Worm (Caenorhabditis elegans) whole organism, L1 larva: ENCODE results near the gene div-1.

Experiments used
- C04F5.9 ChIP-seq: sonication (generic microtip); optimal IDR thresholded peaks from 2 replicates; lab custom pipeline; 2016; ENCODE audit warnings: missing genetic modification characterization, missing compliant biosample characterization
- C16A3.4 ChIP-seq: fragments of 150-350 bp; optimal IDR thresholded peaks from 2 replicates; lab custom pipeline; 2014; ENCODE audit warnings: missing biosample characterization, missing genetic modification characterization
- aha-1 ChIP-seq: fragments of 150-350 bp; optimal IDR thresholded peaks from 2 replicates; lab custom pipeline; 2014; ENCODE audit warnings: missing biosample characterization, missing genetic modification characterization
- aly-2 ChIP-seq: fragments of 150-350 bp; optimal IDR thresholded peaks from 2 replicates; lab custom pipeline; 2014; ENCODE audit warnings: missing biosample characterization, missing genetic modification characterization
- ama-1 ChIP-seq: fragments of 150-350 bp; optimal IDR thresholded peaks from 2 replicates; lab custom pipeline; 2014
- ceh-8 ChIP-seq: fragments of 200-800 bp; sonication (Bioruptor generic); optimal IDR thresholded peaks from 2 replicates; lab custom pipeline; 2018; ENCODE audit warnings: mild to moderate bottlenecking, missing genetic modification characterization, moderate library complexity, missing compliant biosample characterization
- ceh-82 ChIP-seq, 3 experiments: fragments of 150-350 bp in 1 of 3; sonication (generic microtip) in 2 of 3; optimal IDR thresholded peaks; 2 replicates each; lab custom pipeline; 2014 to 2017; ENCODE audit warnings: missing biosample characterization in 3 of 3, missing genetic modification characterization in 3 of 3
- ceh-88 ChIP-seq: fragments of 200-800 bp; sonication (Bioruptor generic); IDR thresholded peaks from 2 replicates; pipeline ENCODE4 v1.3.6; 2022; ENCODE audit warnings: missing genetic modification characterization, missing compliant biosample characterization
- ceh-90 ChIP-seq: sonication (generic microtip); optimal IDR thresholded peaks from 2 replicates; lab custom pipeline; 2016; ENCODE audit warnings: missing genetic modification characterization, missing compliant biosample characterization
- dpl-1 ChIP-seq, 3 experiments: fragments of 150-350 bp in 2 of 3; sonication (generic microtip) in 1 of 3; optimal IDR thresholded peaks; 2 replicates each; lab custom pipeline; 2014 to 2017; ENCODE audit warnings: missing biosample characterization in 3 of 3, missing genetic modification characterization in 3 of 3, missing genetic modification reagents in 3 of 3
- dsc-1 ChIP-seq: sonication (generic microtip); optimal IDR thresholded peaks from 2 replicates; lab custom pipeline; 2016; ENCODE audit warnings: mild to moderate bottlenecking, missing genetic modification characterization, missing compliant biosample characterization
- efl-1 ChIP-seq, 4 experiments: fragments of 150-350 bp; optimal IDR thresholded peaks in 3 of 4; peaks in 1 of 4; 1 replicate in 1 of 4; 2 replicates in 3 of 4; lab custom pipeline; 2014; ENCODE audit warnings: missing biosample characterization in 2 of 4, missing genetic modification characterization in 2 of 4, missing genetic modification reagents in 2 of 4
- efl-3 ChIP-seq: fragments of 200-800 bp; sonication (Bioruptor generic); optimal IDR thresholded peaks from 2 replicates; lab custom pipeline; 2018; ENCODE audit warnings: mild to moderate bottlenecking, missing genetic modification characterization, missing compliant biosample characterization
- elt-2 ChIP-seq: sonication (generic microtip); optimal IDR thresholded peaks from 2 replicates; lab custom pipeline; 2016; ENCODE audit warnings: missing genetic modification characterization, mild to moderate bottlenecking, inconsistent platforms, missing compliant biosample characterization, missing genetic modification reagents
- fkh-4 ChIP-seq: sonication (generic microtip); optimal IDR thresholded peaks from 2 replicates; lab custom pipeline; 2016; ENCODE audit warnings: missing compliant biosample characterization, missing genetic modification characterization, borderline replicate concordance
- grh-1 ChIP-seq: fragments of 200-800 bp; sonication (Bioruptor generic); IDR thresholded peaks from 2 replicates; pipeline ENCODE4 v1.3.6; 2022; ENCODE audit warnings: missing genetic modification reagents, missing genetic modification characterization, missing compliant biosample characterization
- hlh-4 ChIP-seq: sonication (generic microtip); optimal IDR thresholded peaks from 2 replicates; lab custom pipeline; 2016; ENCODE audit warnings: mild to moderate bottlenecking, missing genetic modification characterization, missing compliant biosample characterization
- hpl-2 ChIP-seq: fragments of 150-350 bp; optimal IDR thresholded peaks from 2 replicates; lab custom pipeline; 2014; ENCODE audit warnings: missing biosample characterization, missing genetic modification reagents, missing genetic modification characterization
- irx-1 ChIP-seq: sonication (generic microtip); optimal IDR thresholded peaks from 2 replicates; lab custom pipeline; 2016; ENCODE audit warnings: missing genetic modification characterization, missing compliant biosample characterization
- lin-14 ChIP-seq: fragments of 200-800 bp; sonication (Bioruptor generic); optimal IDR thresholded peaks from 2 replicates; lab custom pipeline; 2018; ENCODE audit warnings: mild to moderate bottlenecking, missing genetic modification characterization, moderate library complexity, missing compliant biosample characterization
- lin-35 ChIP-seq, 2 experiments: fragments of 150-350 bp; optimal IDR thresholded peaks; 2 replicates each; lab custom pipeline; 2014; ENCODE audit warnings: missing biosample characterization in 2 of 2, missing genetic modification characterization in 2 of 2, missing genetic modification reagents in 2 of 2
- lir-3 ChIP-seq: sonication (generic microtip); optimal IDR thresholded peaks from 2 replicates; lab custom pipeline; 2016; ENCODE audit warnings: mild to moderate bottlenecking, missing genetic modification characterization, moderate library complexity, missing compliant biosample characterization; ENCODE audit not compliant: poor library complexity
- lsy-2 ChIP-seq, 2 experiments: fragments of 150-350 bp; optimal IDR thresholded peaks; 2 replicates each; lab custom pipeline; 2014; ENCODE audit warnings: missing biosample characterization in 2 of 2, missing genetic modification characterization in 2 of 2
- mef-2 ChIP-seq: fragments of 150-350 bp; optimal IDR thresholded peaks from 2 replicates; lab custom pipeline; 2014; ENCODE audit warnings: missing biosample characterization, missing genetic modification characterization
- nhr-19 ChIP-seq: fragments of 200-800 bp; sonication (Bioruptor generic); conservative IDR thresholded peaks from 2 replicates; pipeline ENCODE4 v1.3.6; 2022; ENCODE audit warnings: missing genetic modification characterization, missing compliant biosample characterization
- nhr-20 ChIP-seq: sonication (generic microtip); optimal IDR thresholded peaks from 2 replicates; lab custom pipeline; 2016; ENCODE audit warnings: mild to moderate bottlenecking, missing genetic modification characterization, missing compliant biosample characterization
- nhr-237 ChIP-seq: fragments of 150-350 bp; optimal IDR thresholded peaks from 2 replicates; lab custom pipeline; 2014; ENCODE audit warnings: missing biosample characterization, missing genetic modification characterization
- nhr-28 ChIP-seq: fragments of 150-350 bp; optimal IDR thresholded peaks from 2 replicates; lab custom pipeline; 2014; ENCODE audit warnings: missing biosample characterization, missing genetic modification characterization
- nhr-47 ChIP-seq: sonication (generic microtip); optimal IDR thresholded peaks from 2 replicates; lab custom pipeline; 2016; ENCODE audit warnings: mild to moderate bottlenecking, missing genetic modification characterization, moderate library complexity, missing compliant biosample characterization
- nhr-71 ChIP-seq: sonication (generic microtip); optimal IDR thresholded peaks from 2 replicates; lab custom pipeline; 2016; ENCODE audit warnings: mild to moderate bottlenecking, missing genetic modification characterization, moderate library complexity, missing compliant biosample characterization
- nhr-76 ChIP-seq: sonication (generic microtip); optimal IDR thresholded peaks from 2 replicates; lab custom pipeline; 2017; ENCODE audit warnings: missing biosample characterization, missing genetic modification characterization
- nhr-85 ChIP-seq: sonication (generic microtip); peaks from one replicate; lab custom pipeline; 2016; ENCODE audit warnings: missing genetic modification characterization, inconsistent platforms, missing compliant biosample characterization
- nhr-90 ChIP-seq: sonication (generic microtip); optimal IDR thresholded peaks from 2 replicates; lab custom pipeline; 2016; ENCODE audit warnings: mild to moderate bottlenecking, missing genetic modification characterization, missing compliant biosample characterization; ENCODE audit not compliant: poor library complexity
- pax-3 ChIP-seq: fragments of 200-800 bp; sonication (Bioruptor generic); optimal IDR thresholded peaks from 2 replicates; lab custom pipeline; 2018; ENCODE audit warnings: mild to moderate bottlenecking, missing genetic modification characterization, moderate library complexity, missing compliant biosample characterization
- rnt-1 ChIP-seq: sonication (generic microtip); optimal IDR thresholded peaks from 2 replicates; lab custom pipeline; 2016; ENCODE audit warnings: mild to moderate bottlenecking, missing genetic modification characterization, moderate library complexity, missing compliant biosample characterization
- snu-23 ChIP-seq: sonication (generic microtip); optimal IDR thresholded peaks from 2 replicates; lab custom pipeline; 2016; ENCODE audit warnings: missing genetic modification characterization, missing compliant biosample characterization
- sup-37 ChIP-seq: fragments of 200-800 bp; sonication (Bioruptor generic); optimal IDR thresholded peaks from 2 replicates; lab custom pipeline; 2018; ENCODE audit warnings: mild to moderate bottlenecking, missing genetic modification characterization, missing compliant biosample characterization
- swsn-7 ChIP-seq: sonication (generic microtip); optimal IDR thresholded peaks from 2 replicates; lab custom pipeline; 2016; ENCODE audit warnings: missing genetic modification characterization, missing compliant biosample characterization
- tbx-2 ChIP-seq: sonication (generic microtip); optimal IDR thresholded peaks from 2 replicates; lab custom pipeline; 2016; ENCODE audit warnings: missing genetic modification characterization, missing compliant biosample characterization
- tlp-1 ChIP-seq: fragments of 150-350 bp; optimal IDR thresholded peaks from 2 replicates; lab custom pipeline; 2014; ENCODE audit warnings: missing biosample characterization, missing genetic modification characterization
- unc-130 ChIP-seq: fragments of 150-350 bp; optimal IDR thresholded peaks from 2 replicates; lab custom pipeline; 2017; ENCODE audit warnings: missing biosample characterization, missing genetic modification characterization, inconsistent platforms
- unc-30 ChIP-seq: sonication (generic microtip); optimal IDR thresholded peaks from 2 replicates; lab custom pipeline; 2017; ENCODE audit warnings: missing biosample characterization, missing genetic modification characterization
- unc-62 ChIP-seq: fragments of 150-350 bp; optimal IDR thresholded peaks from 2 replicates; lab custom pipeline; 2014; ENCODE audit warnings: missing biosample characterization, missing genetic modification reagents, missing genetic modification characterization
- xbp-1 ChIP-seq: sonication (generic microtip); optimal IDR thresholded peaks from 2 replicates; lab custom pipeline; 2016; ENCODE audit warnings: missing genetic modification characterization, missing compliant biosample characterization
- ztf-11 ChIP-seq, 2 experiments: sonication (generic microtip); optimal IDR thresholded peaks; 2 replicates each; lab custom pipeline; 2016 to 2017; ENCODE audit warnings: missing genetic modification characterization in 2 of 2, missing biosample characterization in 1 of 2, missing compliant biosample characterization in 1 of 2
- ztf-4 ChIP-seq: fragments of 150-350 bp; optimal IDR thresholded peaks from 2 replicates; lab custom pipeline; 2014; ENCODE audit warnings: missing biosample characterization, missing genetic modification characterization

The div-1 gene

ce11 chrIII:10216585-10217278 lies 31.6 kb downstream of the div-1 start, which contains the start of gene cts-1 (continued):
- TF ChIP-seq nhr-47 (tag; lab: Kevin White, UChicago) (peak; percentile 76), C04F5.9 (peak; percentile 23), dpl-1 (GFP tag; optimal IDR thresholded peaks at IDR 0.05; lab: Kevin White, UChicago) (peak; percentile 41 to 60 (median 53)), ceh-90 (no peak), ztf-4 (tag; lab: Kevin White, UChicago) (peak; percentile 64), rnt-1 (tag; lab: Kevin White, UChicago) (peak; percentile 85), efl-3 (GFP tag; lab: Kevin White, UChicago) (no peak), ceh-8 (no peak), hlh-4 (tag; lab: Kevin White, UChicago) (no peak), nhr-237 (tag; lab: Kevin White, UChicago) (peak; percentile 12)

- no peak for TF ChIP-seq unc-62
- no peak for TF ChIP-seq ztf-4 (tag; lab: Kevin White, UChicago)
- no peak for TF ChIP-seq efl-1 (optimal IDR thresholded peaks at IDR 0.05; lab: Kevin White, UChicago)
- TF ChIP-seq efl-1 (GFP tag; optimal IDR thresholded peaks at IDR 0.05 in 1 of 2; lab: Kevin White, UChicago) = peak in 1 of 2 experiments; percentile 94
These were observed 32.5 kb downstream of the div-1 start for ce11 chrIII:10215882-10216281.

- TF ChIP-seq nhr-47 (tag; lab: Kevin White, UChicago) (peak; percentile 66), aly-2 (tag; lab: Kevin White, UChicago) (peak; percentile 99), nhr-76 (tag; lab: Kevin White, UChicago) (no peak), unc-130 (tag; lab: Kevin White, UChicago) (no peak), mef-2 (tag; lab: Kevin White, UChicago) (no peak), irx-1 (no peak), lin-14 (GFP tag; lab: Kevin White, UChicago) (peak; percentile 24), nhr-19 (GFP tag; lab: Robert Waterston, UW) (peak; percentile 61), efl-1 (optimal IDR thresholded peaks at IDR 0.05; lab: Kevin White, UChicago) (peak; percentile 14 to 31), efl-1 (GFP tag; optimal IDR thresholded peaks at IDR 0.05 in 1 of 2; lab: Kevin White, UChicago) (peak in 1 of 2 experiments; percentile 92), nhr-85 (peak; percentile 4), tbx-2 (tag; lab: Kevin White, UChicago) (peak; percentile 49), lin-35 (GFP tag; optimal IDR thresholded peaks at IDR 0.05; lab: Kevin White, UChicago) (peak in 1 of 2 experiments; percentile 62), ama-1 (peak; percentile 86), dsc-1 (tag; lab: Kevin White, UChicago) (peak; percentile 10), unc-30 (no peak), C04F5.9 (peak; percentile 59), swsn-7 (tag; lab: Kevin White, UChicago) (peak; percentile 28), snu-23 (peak; percentile 75), aha-1 (no peak), hlh-4 (tag; lab: Kevin White, UChicago) (no peak), ceh-82 (tag; optimal IDR thresholded peaks at IDR 0.05; lab: Kevin White, UChicago) (no peak), ztf-4 (tag; lab: Kevin White, UChicago) (peak; percentile 92), nhr-90 (tag; lab: Kevin White, UChicago) (peak; percentile 69), sup-37 (GFP tag; lab: Kevin White, UChicago) (peak; percentile 38), lsy-2 (tag; optimal IDR thresholded peaks at IDR 0.05; lab: Kevin White, UChicago) (peak; percentile 5 to 34), nhr-71 (tag; lab: Kevin White, UChicago) (peak; percentile 75), pax-3 (tag; lab: Kevin White, UChicago) (peak; percentile 59), nhr-20 (tag; lab: Kevin White, UChicago) (peak; percentile 45), ztf-11 (tag; optimal IDR thresholded peaks at IDR 0.05; lab: Kevin White, UChicago) (peak in 1 of 2 experiments; percentile 22), rnt-1 (tag; lab: Kevin White, UChicago) (peak; percentile 48), elt-2 (tag; lab: Kevin White, UChicago) (peak; percentile 60), nhr-28 (tag; lab: Kevin White, UChicago) (no peak), grh-1 (peak; percentile 58), fkh-4 (no peak), C16A3.4 (no peak), ceh-88 (GFP tag; lab: Robert Waterston, UW) (peak; percentile 45; the same call in 1 of the 2 replicates), hpl-2 (GFP tag; lab: Kevin White, UChicago) (peak; percentile 46), tlp-1 (no peak), lir-3 (tag; lab: Kevin White, UChicago) (peak; percentile 3), xbp-1 (tag; lab: Kevin White, UChicago) (peak; percentile 48)
These were observed 33.8 kb downstream of the div-1 start for ce11 chrIII:10214540-10214979.
